Worm (Caenorhabditis elegans) whole organism, L3 larva: ENCODE measurements around the gene Y19D2B.2.
"Not testable (repeated sequence)": the region's sequence is repeated elsewhere in the genome, so short reads cannot be mapped to it uniquely, and the experiment has no call there.

Source experiments
- R02D3.7 ChIP-seq: fragments of 150-350 bp; optimal IDR thresholded peaks from 2 replicates; lab custom pipeline; 2014; ENCODE audit warnings: missing biosample characterization, missing genetic modification characterization
- aly-2 ChIP-seq: fragments of 150-350 bp; optimal IDR thresholded peaks from 2 replicates; lab custom pipeline; 2014; ENCODE audit warnings: missing biosample characterization, missing genetic modification characterization
- ama-1 ChIP-seq: fragments of 150-350 bp; optimal IDR thresholded peaks from 2 replicates; lab custom pipeline; 2018
- ceh-28 ChIP-seq: fragments of 150-350 bp; optimal IDR thresholded peaks from 2 replicates; lab custom pipeline; 2014; ENCODE audit warnings: missing biosample characterization, missing genetic modification reagents, missing genetic modification characterization
- ceh-82 ChIP-seq: fragments of 150-350 bp; optimal IDR thresholded peaks from 2 replicates; lab custom pipeline; 2014; ENCODE audit warnings: missing biosample characterization, missing genetic modification characterization
- daf-12 ChIP-seq: fragments of 150-350 bp; optimal IDR thresholded peaks from 2 replicates; lab custom pipeline; 2014; ENCODE audit warnings: missing biosample characterization, missing genetic modification reagents, missing genetic modification characterization
- egl-27 ChIP-seq: sonication (generic microtip); optimal IDR thresholded peaks from 4 replicates; lab custom pipeline; 2017; ENCODE audit warnings: missing biosample characterization, missing genetic modification reagents, missing genetic modification characterization
- elt-1 ChIP-seq: fragments of 150-350 bp; optimal IDR thresholded peaks from 2 replicates; lab custom pipeline; 2014; ENCODE audit warnings: missing biosample characterization, missing genetic modification characterization
- elt-2 ChIP-seq: sonication (generic microtip); optimal IDR thresholded peaks from 2 replicates; lab custom pipeline; 2016; ENCODE audit warnings: missing genetic modification reagents, mild to moderate bottlenecking, missing genetic modification characterization, missing compliant biosample characterization
- elt-3 ChIP-seq, 3 experiments: fragments of 150-350 bp in 1 of 3; sonication (generic microtip) in 2 of 3; optimal IDR thresholded peaks; 2 replicates in 2 of 3; 4 replicates in 1 of 3; lab custom pipeline; 2014 to 2017; ENCODE audit warnings: missing biosample characterization in 3 of 3, missing genetic modification characterization in 3 of 3
- eor-1 ChIP-seq, 2 experiments: fragments of 150-350 bp; optimal IDR thresholded peaks; 2 replicates each; lab custom pipeline; 2014 to 2018; ENCODE audit warnings: missing biosample characterization in 2 of 2, missing genetic modification characterization in 2 of 2
- fkh-10 ChIP-seq: sonication (generic microtip); optimal IDR thresholded peaks from 2 replicates; lab custom pipeline; 2017; ENCODE audit warnings: missing biosample characterization, missing genetic modification reagents, missing genetic modification characterization
- fkh-2 ChIP-seq: fragments of 150-350 bp; optimal IDR thresholded peaks from 2 replicates; lab custom pipeline; 2014; ENCODE audit warnings: missing biosample characterization, missing genetic modification reagents, missing genetic modification characterization
- fos-1 ChIP-seq: fragments of 150-350 bp; optimal IDR thresholded peaks from 2 replicates; lab custom pipeline; 2014; ENCODE audit warnings: missing biosample characterization, missing genetic modification characterization
- jun-1 ChIP-seq: fragments of 150-350 bp; optimal IDR thresholded peaks from 2 replicates; lab custom pipeline; 2014; ENCODE audit warnings: missing biosample characterization, missing genetic modification reagents, missing genetic modification characterization
- lin-15B ChIP-seq: fragments of 150-350 bp; optimal IDR thresholded peaks from 2 replicates; lab custom pipeline; 2014; ENCODE audit warnings: missing biosample characterization, missing genetic modification characterization
- lin-39 ChIP-seq: fragments of 150-350 bp; optimal IDR thresholded peaks from 2 replicates; lab custom pipeline; 2018; ENCODE audit warnings: missing biosample characterization, missing genetic modification reagents, missing genetic modification characterization
- lsy-12 ChIP-seq: sonication (generic microtip); optimal IDR thresholded peaks from 2 replicates; lab custom pipeline; 2016; ENCODE audit warnings: mild to moderate bottlenecking, missing genetic modification characterization, missing compliant biosample characterization
- mdl-1 ChIP-seq: fragments of 150-350 bp; optimal IDR thresholded peaks from 2 replicates; lab custom pipeline; 2014; ENCODE audit warnings: missing biosample characterization, missing genetic modification characterization
- nfya-1 ChIP-seq: sonication (generic microtip); optimal IDR thresholded peaks from 2 replicates; lab custom pipeline; 2017; ENCODE audit warnings: missing genetic modification characterization, mild to moderate bottlenecking, missing compliant biosample characterization, antibody characterized with exemption, moderate library complexity; ENCODE audit not compliant: insufficient read depth
- nhr-23 ChIP-seq: fragments of 150-350 bp; optimal IDR thresholded peaks from 2 replicates; lab custom pipeline; 2014; ENCODE audit warnings: missing biosample characterization, missing genetic modification reagents, missing genetic modification characterization
- nhr-25 ChIP-seq: sonication (generic microtip); optimal IDR thresholded peaks from 2 replicates; lab custom pipeline; 2017; ENCODE audit warnings: missing biosample characterization, missing genetic modification characterization
- nhr-43 ChIP-seq: sonication (generic microtip); optimal IDR thresholded peaks from 2 replicates; lab custom pipeline; 2016; ENCODE audit warnings: mild to moderate bottlenecking, missing genetic modification characterization, missing compliant biosample characterization; ENCODE audit not compliant: poor library complexity, severe bottlenecking
- nhr-76 ChIP-seq: fragments of 150-350 bp; sonication (generic microtip); optimal IDR thresholded peaks from 5 replicates; lab custom pipeline; 2014; ENCODE audit warnings: missing biosample characterization, missing genetic modification characterization
- nhr-77 ChIP-seq: fragments of 150-350 bp; optimal IDR thresholded peaks from 2 replicates; lab custom pipeline; 2014; ENCODE audit warnings: missing biosample characterization, missing genetic modification characterization
- pha-4 ChIP-seq: fragments of 150-350 bp; optimal IDR thresholded peaks from 2 replicates; lab custom pipeline; 2014; ENCODE audit warnings: missing biosample characterization, missing genetic modification reagents, missing genetic modification characterization
- pqm-1 ChIP-seq: fragments of 150-350 bp; optimal IDR thresholded peaks from 2 replicates; lab custom pipeline; 2017; ENCODE audit warnings: missing biosample characterization, missing genetic modification characterization, inconsistent platforms
- skn-1 ChIP-seq: fragments of 150-350 bp; optimal IDR thresholded peaks from 2 replicates; lab custom pipeline; 2014; ENCODE audit warnings: missing biosample characterization, missing genetic modification characterization
- snpc-4 ChIP-seq: fragments of 150-350 bp; optimal IDR thresholded peaks from 2 replicates; lab custom pipeline; 2014; ENCODE audit warnings: missing biosample characterization, missing genetic modification characterization
- tbx-2 ChIP-seq: sonication (generic microtip); optimal IDR thresholded peaks from 2 replicates; lab custom pipeline; 2016; ENCODE audit warnings: mild to moderate bottlenecking, missing genetic modification characterization, missing compliant biosample characterization
- unc-39 ChIP-seq: sonication (generic microtip); optimal IDR thresholded peaks from 4 replicates; lab custom pipeline; 2017; ENCODE audit warnings: missing biosample characterization, missing genetic modification characterization
- unc-62 ChIP-seq: fragments of 150-350 bp; sonication (generic microtip); optimal IDR thresholded peaks from 4 replicates; lab custom pipeline; 2014; ENCODE audit warnings: missing biosample characterization, missing genetic modification reagents, missing genetic modification characterization
- zag-1 ChIP-seq: fragments of 150-350 bp; optimal IDR thresholded peaks from 2 replicates; lab custom pipeline; 2014; ENCODE audit warnings: missing biosample characterization, missing genetic modification characterization
- ztf-4 ChIP-seq: fragments of 150-350 bp; optimal IDR thresholded peaks from 2 replicates; lab custom pipeline; 2014; ENCODE audit warnings: missing biosample characterization, missing genetic modification characterization

Y19D2B.2 gene

ce11 chrII:10917174-10917573, 6.9 kb upstream of the Y19D2B.2 start, which contains the start of gene F44F4.10:
Gene F44F4.10, minus strand, starts transcription at chrII:10917274.
- TF ChIP-seq eor-1 (tag; optimal IDR thresholded peaks at IDR 0.05; lab: Kevin White, UChicago), result no peak
- TF ChIP-seq elt-1 (tag; lab: Kevin White, UChicago), result no peak
- no peak for TF ChIP-seq ama-1
- no peak for TF ChIP-seq fkh-2 (tag; lab: Kevin White, UChicago)
- TF ChIP-seq snpc-4 (tag; lab: Kevin White, UChicago), result no peak
- TF ChIP-seq ceh-82 (tag; lab: Kevin White, UChicago), result no peak
- no peak for TF ChIP-seq elt-3 (tag; optimal IDR thresholded peaks at IDR 0.05; lab: Kevin White, UChicago)
- TF ChIP-seq ztf-4, result no peak
- no peak for TF ChIP-seq lin-39 (tag; lab: Kevin White, UChicago)
- TF ChIP-seq egl-27 (tag; lab: Kevin White, UChicago), result no peak
- no peak for TF ChIP-seq nhr-23
- TF ChIP-seq unc-62 (GFP tag; lab: Kevin White, UChicago), result no peak
- no peak for TF ChIP-seq ceh-28 (tag; lab: Kevin White, UChicago)
- no peak for TF ChIP-seq R02D3.7 (tag; lab: Kevin White, UChicago)
- TF ChIP-seq lin-15B (tag; lab: Kevin White, UChicago), result no peak
- no peak for TF ChIP-seq nfya-1 (tag; lab: Kevin White, UChicago)
- TF ChIP-seq mdl-1 (tag; lab: Kevin White, UChicago), result no peak
- TF ChIP-seq skn-1 (tag; lab: Kevin White, UChicago), result no peak
- no peak for TF ChIP-seq nhr-77 (tag; lab: Kevin White, UChicago)
- no peak for TF ChIP-seq fkh-10 (GFP tag; lab: Kevin White, UChicago)
- TF ChIP-seq, all 47 proteins: peak for 0

DNA sequence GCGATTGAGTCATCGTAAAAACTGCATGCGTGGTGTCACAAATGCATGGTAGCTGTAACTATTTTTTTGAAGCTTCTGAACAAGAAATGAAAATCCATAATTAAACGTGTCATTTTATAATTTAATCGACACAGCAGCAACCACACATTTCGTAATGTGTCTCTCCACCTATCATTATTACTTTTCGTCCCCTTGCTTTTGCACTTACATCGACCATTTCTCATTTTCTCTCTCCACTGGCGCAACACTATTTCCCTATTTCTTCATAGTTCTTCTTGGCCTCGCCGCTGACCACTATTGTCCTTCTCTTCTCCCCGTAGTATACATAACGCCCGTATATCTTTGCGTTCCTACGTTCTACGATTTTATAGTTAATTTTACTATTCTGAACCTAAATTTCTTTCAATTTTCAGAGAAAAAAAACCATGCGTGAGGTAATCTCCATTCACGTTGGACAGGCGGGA, 5.7 kb upstream of the Y19D2B.2 start, which contains the start of gene tba-4:
Gene tba-4, plus strand, starts transcription at position 414 of the 464 bp plus-strand sequence.
- peak; percentile 13 for TF ChIP-seq nhr-25
- TF ChIP-seq pha-4 (tag; lab: Kevin White, UChicago), result no peak
- TF ChIP-seq zag-1 (tag; lab: Kevin White, UChicago), result no peak
- TF ChIP-seq nhr-76 (tag; lab: Kevin White, UChicago), result no peak
- peak; percentile 23 for TF ChIP-seq elt-2 (tag; lab: Kevin White, UChicago)
- no peak for TF ChIP-seq ztf-4
- no peak for TF ChIP-seq ceh-28 (tag; lab: Kevin White, UChicago)
- TF ChIP-seq ceh-82 (tag; lab: Kevin White, UChicago), result no peak

- TF ChIP-seq fkh-2 (tag; lab: Kevin White, UChicago); fkh-10 (GFP tag; lab: Kevin White, UChicago); aly-2 (tag; lab: Kevin White, UChicago): not testable (repeated sequence)
Measured at ce11 chrII:10922874-10923273, 1.2 kb upstream of the Y19D2B.2 start, which contains the start of gene Y19D2B.1. Gene Y19D2B.1, minus strand, starts transcription at chrII:10922974.

DNA sequence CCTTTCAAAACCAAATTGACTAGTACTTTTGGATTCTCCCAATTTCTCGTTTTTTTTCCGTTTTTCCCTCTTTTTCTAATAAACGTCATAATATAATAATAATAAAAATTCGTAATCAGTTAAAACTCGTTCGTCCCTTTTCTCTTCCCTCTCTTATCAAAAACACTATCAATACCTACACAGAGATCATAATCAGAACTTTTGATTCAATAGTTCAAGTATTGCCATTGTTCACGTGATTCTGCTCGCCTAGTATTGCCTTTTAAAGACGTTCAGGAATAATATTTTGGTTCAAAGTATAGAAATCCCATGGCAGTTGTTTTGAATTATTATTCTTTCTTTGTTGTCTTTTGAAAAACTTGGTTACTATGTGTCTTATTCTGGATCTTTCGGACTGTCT, 621 bp downstream of the Y19D2B.2 start:
- TF ChIP-seq elt-3 (tag; optimal IDR thresholded peaks at IDR 0.05; lab: Kevin White, UChicago) (peak; percentile 16 to 65 (median 18)), nhr-77 (tag; lab: Kevin White, UChicago) (no peak), skn-1 (tag; lab: Kevin White, UChicago) (peak; percentile 34), R02D3.7 (tag; lab: Kevin White, UChicago) (no peak), pha-4 (tag; lab: Kevin White, UChicago) (peak; percentile 44), lsy-12 (peak; percentile 3), tbx-2 (no peak), unc-39 (no peak), jun-1 (tag; lab: Kevin White, UChicago) (peak; percentile 73), ztf-4 (no peak), snpc-4 (tag; lab: Kevin White, UChicago) (peak; percentile 34), nhr-43 (tag; lab: Kevin White, UChicago) (peak; percentile 24), nhr-25 (peak; percentile 2), daf-12 (tag; lab: Kevin White, UChicago) (no peak), elt-2 (tag; lab: Kevin White, UChicago) (peak; percentile 93), fos-1 (tag; lab: Kevin White, UChicago) (no peak), pqm-1 (tag; lab: Kevin White, UChicago) (peak; percentile 97)
